Worm (Caenorhabditis elegans): ENCODE data around the gene arp-6.
A peak's percentile ranks its signal among the peaks of the same experiment; 100 is the strongest.

The arp-6 gene

ce11 chrII:8020580-8021044, 16.5 kb downstream of the arp-6 start (continued):
- TF ChIP-seq nhr-77 (tag; optimal IDR thresholded peaks at IDR 0.05), result no peak
- no peak for TF ChIP-seq jun-1 (tag; optimal IDR thresholded peaks at IDR 0.05)
- TF ChIP-seq zag-1 (tag; optimal IDR thresholded peaks at IDR 0.05), result no peak
- TF ChIP-seq snpc-4 (tag; optimal IDR thresholded peaks at IDR 0.05), result no peak
- peak; percentile 42 for TF ChIP-seq ama-1 (optimal IDR thresholded peaks at IDR 0.05)
- TF ChIP-seq fkh-2 (tag; optimal IDR thresholded peaks at IDR 0.05), result no peak
- TF ChIP-seq nhr-76 (tag; optimal IDR thresholded peaks at IDR 0.05), result no peak
- TF ChIP-seq nhr-237 (tag; optimal IDR thresholded peaks at IDR 0.05), result no peak
- no peak for TF ChIP-seq egl-27 (tag; optimal IDR thresholded peaks at IDR 0.05)
- TF ChIP-seq nhr-43 (tag; optimal IDR thresholded peaks at IDR 0.05; ENCODE audit: poor library complexity, severe bottlenecking), result peak; percentile 34
- no peak for TF ChIP-seq nfya-1 (tag; optimal IDR thresholded peaks at IDR 0.05; ENCODE audit: insufficient read depth)

- TF ChIP-seq nhr-67 (tag; optimal IDR thresholded peaks at IDR 0.05), result no peak
- peak; percentile 7 for TF ChIP-seq pha-4 (tag; optimal IDR thresholded peaks at IDR 0.05)
- no peak for TF ChIP-seq nhr-77 (tag; optimal IDR thresholded peaks at IDR 0.05)
- TF ChIP-seq lin-15B (tag; optimal IDR thresholded peaks at IDR 0.05), result peak; percentile 63
Measured at ce11 chrII:8017380-8017779, 19.8 kb downstream of the arp-6 start, which contains the start of gene zyg-11. TSS of gene zyg-11 (plus strand) at chrII:8017680.

DNA sequence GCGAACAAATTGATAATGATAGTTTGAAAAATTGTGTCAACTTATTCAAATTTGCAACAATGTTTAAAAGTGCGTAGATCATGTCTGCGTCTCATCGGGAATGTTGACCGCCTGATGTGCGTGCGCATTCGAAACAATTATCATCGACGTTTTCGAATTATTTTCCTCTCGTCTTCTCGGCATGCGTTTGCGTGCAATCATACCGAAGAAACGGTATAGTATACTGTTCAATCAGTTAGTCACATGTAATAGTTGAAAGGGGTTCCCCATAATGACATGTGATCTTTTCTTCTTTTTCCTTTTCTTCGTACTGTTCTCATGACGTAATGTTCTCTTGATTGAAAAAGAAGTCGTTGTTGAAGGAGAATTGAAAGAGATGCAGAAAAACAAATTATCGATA, 20.4 kb downstream of the arp-6 start:
- peak; percentile 93 for TF ChIP-seq nhr-25 (tag; optimal IDR thresholded peaks at IDR 0.05)
- no peak for TF ChIP-seq egl-27 (tag; optimal IDR thresholded peaks at IDR 0.05)
- TF ChIP-seq nhr-43 (tag; optimal IDR thresholded peaks at IDR 0.05; ENCODE audit: poor library complexity, severe bottlenecking), result peak; percentile 91
- TF ChIP-seq tbx-2 (tag; optimal IDR thresholded peaks at IDR 0.05), result peak; percentile 26
- peak; percentile 96 for TF ChIP-seq nhr-23 (tag; optimal IDR thresholded peaks at IDR 0.05)
- TF ChIP-seq lin-15B (tag; optimal IDR thresholded peaks at IDR 0.05), result no peak
- no peak for TF ChIP-seq fkh-2 (tag; optimal IDR thresholded peaks at IDR 0.05)
- TF ChIP-seq nfya-1 (tag; optimal IDR thresholded peaks at IDR 0.05; ENCODE audit: insufficient read depth), result peak; percentile 49
- no peak for TF ChIP-seq snpc-4 (tag; optimal IDR thresholded peaks at IDR 0.05)
- peak; percentile 32 for TF ChIP-seq pha-4 (tag; optimal IDR thresholded peaks at IDR 0.05)
- TF ChIP-seq ama-1 (optimal IDR thresholded peaks at IDR 0.05), result peak; percentile 57
- peak; percentile 73 for TF ChIP-seq mdl-1 (tag; optimal IDR thresholded peaks at IDR 0.05)
- peak; percentile 89 for TF ChIP-seq elt-2 (tag; optimal IDR thresholded peaks at IDR 0.05)
- no peak for TF ChIP-seq ceh-9 (tag; optimal IDR thresholded peaks at IDR 0.05)
- peak; percentile 96 for TF ChIP-seq pqm-1 (tag; optimal IDR thresholded peaks at IDR 0.05)
- TF ChIP-seq unc-62 (GFP tag; optimal IDR thresholded peaks at IDR 0.05), result no peak
- TF ChIP-seq ceh-28 (tag; optimal IDR thresholded peaks at IDR 0.05), result peak; percentile 34
- no peak for TF ChIP-seq nhr-237 (tag; optimal IDR thresholded peaks at IDR 0.05)
- TF ChIP-seq fkh-10 (GFP tag; optimal IDR thresholded peaks at IDR 0.05), result no peak
- TF ChIP-seq jun-1 (tag; optimal IDR thresholded peaks at IDR 0.05), result peak; percentile 83
- TF ChIP-seq ceh-16 (tag; optimal IDR thresholded peaks at IDR 0.05), result no peak
- peak in 2 of 3 experiments; percentile 46 to 59 for TF ChIP-seq elt-3 (tag; optimal IDR thresholded peaks at IDR 0.05)
- TF ChIP-seq lsy-12 (tag; optimal IDR thresholded peaks at IDR 0.05), result peak; percentile 77

DNA sequence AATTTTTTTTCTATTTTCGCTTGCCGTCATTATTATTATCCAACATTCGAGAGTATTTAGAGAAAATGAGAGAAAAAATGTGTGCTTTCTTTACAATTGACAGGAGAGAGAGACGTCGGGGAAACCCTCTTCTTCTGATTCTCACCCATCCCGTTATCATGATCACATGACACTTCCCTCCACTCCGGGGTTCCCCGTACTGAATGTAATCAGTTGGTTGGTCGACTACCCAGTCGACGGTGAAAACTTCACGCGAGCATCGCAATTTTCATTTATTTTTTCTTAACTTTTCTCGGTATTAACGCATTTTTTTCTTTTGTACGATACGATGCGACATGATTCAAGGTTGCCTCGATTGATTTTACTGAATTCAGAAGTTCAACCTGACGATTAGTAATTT, 21.0 kb downstream of the arp-6 start:
- TF ChIP-seq aly-2 (tag; optimal IDR thresholded peaks at IDR 0.05), result no peak
- peak; percentile 4 for TF ChIP-seq ceh-28 (tag; optimal IDR thresholded peaks at IDR 0.05)
- peak; percentile 68 for TF ChIP-seq elt-2 (tag; optimal IDR thresholded peaks at IDR 0.05)
- peak; percentile 1 for TF ChIP-seq nhr-23 (tag; optimal IDR thresholded peaks at IDR 0.05)
- TF ChIP-seq elt-3 (tag; optimal IDR thresholded peaks at IDR 0.05), result peak in 1 of 3 experiments; percentile 5
- TF ChIP-seq nfya-1 (tag; optimal IDR thresholded peaks at IDR 0.05; ENCODE audit: insufficient read depth), result peak; percentile 57
- peak; percentile 81 for TF ChIP-seq ama-1 (optimal IDR thresholded peaks at IDR 0.05)
- TF ChIP-seq nhr-12 (tag; optimal IDR thresholded peaks at IDR 0.05), result no peak
- peak; percentile 26 for TF ChIP-seq jun-1 (tag; optimal IDR thresholded peaks at IDR 0.05)
- TF ChIP-seq pha-4 (tag; optimal IDR thresholded peaks at IDR 0.05), result peak; percentile 23
- TF ChIP-seq egl-27 (tag; optimal IDR thresholded peaks at IDR 0.05), result no peak
- TF ChIP-seq nhr-43 (tag; optimal IDR thresholded peaks at IDR 0.05; ENCODE audit: poor library complexity, severe bottlenecking), result peak; percentile 47
- peak; percentile 70 for TF ChIP-seq pqm-1 (tag; optimal IDR thresholded peaks at IDR 0.05)

DNA sequence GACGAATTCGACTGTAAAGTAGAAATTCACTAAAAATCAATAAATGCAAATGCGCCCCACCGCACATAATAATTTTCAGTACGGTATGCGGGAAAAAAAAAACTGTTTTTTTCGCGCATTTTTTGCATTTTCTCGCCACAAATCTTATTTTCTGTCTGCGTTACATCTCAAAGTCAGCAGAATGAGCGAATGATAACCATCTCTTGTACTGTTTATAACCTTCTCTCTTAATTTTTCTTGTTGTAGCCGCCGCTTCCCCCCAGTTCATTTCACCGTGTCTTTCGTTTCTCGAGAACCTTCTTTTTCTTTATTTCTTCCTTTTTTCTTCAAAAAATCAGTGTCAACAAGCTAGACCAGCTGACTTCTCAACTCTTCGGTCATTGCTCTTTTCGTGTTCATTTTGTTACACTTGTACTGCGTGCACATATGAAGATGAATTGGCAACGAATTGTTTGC, 21.6 kb downstream of the arp-6 start:
- TF ChIP-seq nhr-12 (tag; optimal IDR thresholded peaks at IDR 0.05), result no peak
- TF ChIP-seq nhr-25 (tag; optimal IDR thresholded peaks at IDR 0.05), result peak; percentile 15
- peak; percentile 37 for TF ChIP-seq elt-1 (tag; optimal IDR thresholded peaks at IDR 0.05)
- peak; percentile 30 for TF ChIP-seq lsy-12 (tag; optimal IDR thresholded peaks at IDR 0.05)
- TF ChIP-seq nhr-43 (tag; optimal IDR thresholded peaks at IDR 0.05; ENCODE audit: poor library complexity, severe bottlenecking), result peak; percentile 59
- peak; percentile 94 for TF ChIP-seq pha-4 (tag; optimal IDR thresholded peaks at IDR 0.05)
- peak; percentile 72 for TF ChIP-seq ama-1 (optimal IDR thresholded peaks at IDR 0.05)
- no peak for TF ChIP-seq egl-5 (tag; optimal IDR thresholded peaks at IDR 0.05)
